Fruit fly (Drosophila melanogaster) whole organism, wandering third instar larva: Measurements from ENCODE around the gene BBS1.

Experiments
- Abd-B ChIP-seq: fragments of >200 bp; optimal IDR thresholded peaks from 2 replicates; lab custom pipeline; 2017; ENCODE audit warnings: missing biosample characterization, missing genetic modification characterization
- CG9705 ChIP-seq: fragments of 200-800 bp; sonication (Bioruptor generic); optimal IDR thresholded peaks from 2 replicates; lab custom pipeline; 2018; ENCODE audit warnings: missing biosample characterization, mild to moderate bottlenecking, missing genetic modification characterization
- CrebA ChIP-seq: fragments of 200-800 bp; sonication (Bioruptor generic); optimal IDR thresholded peaks from 2 replicates; lab custom pipeline; 2016; ENCODE audit warnings: missing biosample characterization, mild to moderate bottlenecking, missing genetic modification characterization, borderline replicate concordance
- Dif ChIP-seq: fragments of 200-275, 200-300 bp; sonication (Bioruptor generic); optimal IDR thresholded peaks from 2 replicates; lab custom pipeline; 2018; ENCODE audit warnings: missing biosample characterization, missing genetic modification characterization; ENCODE audit not compliant: partially characterized antibody
- GATAd ChIP-seq: sonication (Bioruptor generic); optimal IDR thresholded peaks from 2 replicates; lab custom pipeline; 2016; ENCODE audit warnings: missing biosample characterization, missing genetic modification characterization
- HLH106 ChIP-seq: fragments of 200-800 bp; optimal IDR thresholded peaks from 3 replicates; lab custom pipeline; 2019; ENCODE audit warnings: missing biosample characterization, mild to moderate bottlenecking, missing genetic modification characterization, moderate library complexity
- Hnf4 ChIP-seq: fragments of 200-800 bp; sonication (Bioruptor generic); optimal IDR thresholded peaks from 2 replicates; lab custom pipeline; 2016; ENCODE audit warnings: missing biosample characterization, mild to moderate bottlenecking, missing genetic modification characterization
- Hr83 ChIP-seq: fragments of 200-300 bp; sonication (Bioruptor generic); optimal IDR thresholded peaks from 2 replicates; lab custom pipeline; 2016; ENCODE audit warnings: missing biosample characterization, mild to moderate bottlenecking, missing genetic modification characterization, moderate library complexity; ENCODE audit not compliant: poor library complexity, severe bottlenecking
- Mio ChIP-seq: sonication (Bioruptor generic); optimal IDR thresholded peaks from 2 replicates; lab custom pipeline; 2016; ENCODE audit warnings: missing biosample characterization, missing genetic modification characterization
- Myc ChIP-seq: fragments of >200 bp; optimal IDR thresholded peaks from 2 replicates; lab custom pipeline; 2017
- OdsH ChIP-seq: fragments of 200-800 bp; sonication (Bioruptor generic); optimal IDR thresholded peaks from 2 replicates; lab custom pipeline; 2016; ENCODE audit warnings: missing biosample characterization, mild to moderate bottlenecking, missing genetic modification characterization
- Rel ChIP-seq, 2 experiments: fragments of 200-800 bp; sonication (Bioruptor generic) in 1 of 2; optimal IDR thresholded peaks; 2 replicates in 1 of 2; 3 replicates in 1 of 2; lab custom pipeline; 2016 to 2019; ENCODE audit warnings: mild to moderate bottlenecking in 2 of 2, missing biosample characterization in 2 of 2, missing genetic modification characterization in 2 of 2, moderate library complexity in 1 of 2
- Sp1 ChIP-seq: fragments of 200-800 bp; sonication (Bioruptor generic); optimal IDR thresholded peaks from 3 replicates; lab custom pipeline; 2019; ENCODE audit warnings: missing biosample characterization, mild to moderate bottlenecking, missing genetic modification characterization, moderate library complexity
- Vsx2 ChIP-seq: fragments of 200-300, 225-300 bp; sonication (Bioruptor generic); optimal IDR thresholded peaks from 2 replicates; lab custom pipeline; 2018; ENCODE audit warnings: missing biosample characterization, missing genetic modification characterization; ENCODE audit not compliant: partially characterized antibody
- br ChIP-seq: fragments of 200-800 bp; sonication (Bioruptor generic); optimal IDR thresholded peaks from 2 replicates; lab custom pipeline; 2016; ENCODE audit warnings: missing biosample characterization, missing genetic modification characterization
- brk ChIP-seq: fragments of 200-800 bp; sonication (Bioruptor generic); optimal IDR thresholded peaks from 2 replicates; lab custom pipeline; 2016; ENCODE audit warnings: missing biosample characterization, mild to moderate bottlenecking, missing genetic modification characterization
- dl ChIP-seq, 2 experiments: fragments of 175-275, 200-275 bp in 1 of 2; fragments of 200-275 bp in 1 of 2; sonication (Bioruptor generic); optimal IDR thresholded peaks; lab custom pipeline; 2018; ENCODE audit warnings: mild to moderate bottlenecking in 2 of 2, missing biosample characterization in 2 of 2, missing genetic modification characterization in 2 of 2, moderate library complexity in 2 of 2; ENCODE audit not compliant: partially characterized antibody in 2 of 2, insufficient read depth in 1 of 2
- dmrt93B ChIP-seq: fragments of 200-800 bp; sonication (Bioruptor generic); optimal IDR thresholded peaks from 2 replicates; lab custom pipeline; 2018; ENCODE audit warnings: missing biosample characterization, mild to moderate bottlenecking, missing genetic modification characterization
- dsf ChIP-seq: sonication (Bioruptor generic); optimal IDR thresholded peaks from 2 replicates; lab custom pipeline; 2016; ENCODE audit warnings: missing biosample characterization, missing genetic modification characterization, borderline replicate concordance
- fru ChIP-seq: fragments of 200-800 bp; sonication (Bioruptor generic); optimal IDR thresholded peaks from 3 replicates; lab custom pipeline; 2016; ENCODE audit warnings: missing biosample characterization, mild to moderate bottlenecking, missing genetic modification characterization
- h ChIP-seq: fragments of 200-800 bp; sonication (Bioruptor generic); optimal IDR thresholded peaks from 3 replicates; lab custom pipeline; 2016; ENCODE audit warnings: missing biosample characterization, mild to moderate bottlenecking, missing genetic modification characterization
- lola ChIP-seq: fragments of >200 bp; optimal IDR thresholded peaks from 2 replicates; lab custom pipeline; 2017; ENCODE audit warnings: missing biosample characterization, missing genetic modification characterization
- pan ChIP-seq: fragments of >200 bp; optimal IDR thresholded peaks from 2 replicates; lab custom pipeline; 2017
- rgr ChIP-seq: fragments of 200-800 bp; sonication (Bioruptor generic); optimal IDR thresholded peaks from 3 replicates; lab custom pipeline; 2016; ENCODE audit warnings: missing biosample characterization, mild to moderate bottlenecking, missing genetic modification characterization
- sage ChIP-seq: fragments of 200-800 bp; sonication (Bioruptor generic); optimal IDR thresholded peaks from 2 replicates; lab custom pipeline; 2016; ENCODE audit warnings: missing biosample characterization, mild to moderate bottlenecking, missing genetic modification characterization
- sv ChIP-seq: fragments of 200-800 bp; sonication (Bioruptor generic); optimal IDR thresholded peaks from 3 replicates; lab custom pipeline; 2016; ENCODE audit warnings: missing biosample characterization, missing genetic modification characterization
- usp ChIP-seq: fragments of >200 bp; optimal IDR thresholded peaks from 2 replicates; lab custom pipeline; 2017; ENCODE audit warnings: missing biosample characterization, missing genetic modification characterization
- woc ChIP-seq: sonication (Bioruptor generic); optimal IDR thresholded peaks from 2 replicates; lab custom pipeline; 2016; ENCODE audit warnings: missing biosample characterization, mild to moderate bottlenecking, missing genetic modification characterization

BBS1 gene

DNA sequence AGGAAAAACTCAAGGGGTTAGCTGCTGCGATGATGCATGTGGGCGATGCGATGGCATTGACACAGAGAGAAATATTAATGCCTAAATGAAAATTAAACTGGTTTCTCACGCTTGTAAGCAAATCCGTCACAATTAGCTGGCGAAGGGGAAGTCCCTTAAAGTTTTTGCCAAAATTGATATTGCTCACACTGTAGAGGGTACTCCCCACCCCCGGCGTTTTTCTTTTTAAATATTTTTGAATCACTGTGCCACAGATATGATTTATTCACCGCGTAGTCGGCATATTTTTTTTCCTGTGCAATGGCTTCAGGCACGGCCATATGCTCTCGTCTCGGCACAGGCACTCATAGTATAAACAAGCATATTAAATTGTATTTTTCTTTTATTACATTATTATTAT lies 38.4 kb upstream of the BBS1 start:
- no peak for TF ChIP-seq h
- no peak for TF ChIP-seq Hr83 (GFP tag; lab: Kevin White, UChicago)
- TF ChIP-seq pan (lab: Kevin White, UChicago) = no peak
- TF ChIP-seq br = no peak
- TF ChIP-seq GATAd = no peak
- TF ChIP-seq dl (GFP tag; optimal IDR thresholded peaks at IDR 0.05; lab: Kevin White, UChicago; ENCODE audit: insufficient read depth in 1 of 2, partially characterized antibody in 2 of 2) = no peak
- TF ChIP-seq Vsx2 (GFP tag; lab: Kevin White, UChicago) = no peak
- TF ChIP-seq Hnf4 (GFP tag; lab: Kevin White, UChicago) = no peak
- TF ChIP-seq CG9705 (GFP tag; lab: Kevin White, UChicago) = no peak
- no peak for TF ChIP-seq sv (GFP tag; lab: Kevin White, UChicago)
- no peak for TF ChIP-seq usp (GFP tag; lab: Kevin White, UChicago)
- TF ChIP-seq brk (GFP tag; lab: Kevin White, UChicago) = no peak
- TF ChIP-seq dsf (GFP tag; lab: Kevin White, UChicago) = no peak
- no peak for TF ChIP-seq fru (GFP tag; lab: Kevin White, UChicago)
- TF ChIP-seq Mio (GFP tag; lab: Kevin White, UChicago) = no peak
- TF ChIP-seq rgr (GFP tag; lab: Kevin White, UChicago) = no peak
- TF ChIP-seq Rel (GFP tag; optimal IDR thresholded peaks at IDR 0.05; lab: Kevin White, UChicago) = no peak
- no peak for TF ChIP-seq Rel (tag; optimal IDR thresholded peaks at IDR 0.05; lab: Kevin White, UChicago)
- no peak for TF ChIP-seq dmrt93B (GFP tag; lab: Kevin White, UChicago)
- TF ChIP-seq Dif (GFP tag; lab: Kevin White, UChicago) = no peak
- TF ChIP-seq, all 38 proteins: peak for 0

DNA sequence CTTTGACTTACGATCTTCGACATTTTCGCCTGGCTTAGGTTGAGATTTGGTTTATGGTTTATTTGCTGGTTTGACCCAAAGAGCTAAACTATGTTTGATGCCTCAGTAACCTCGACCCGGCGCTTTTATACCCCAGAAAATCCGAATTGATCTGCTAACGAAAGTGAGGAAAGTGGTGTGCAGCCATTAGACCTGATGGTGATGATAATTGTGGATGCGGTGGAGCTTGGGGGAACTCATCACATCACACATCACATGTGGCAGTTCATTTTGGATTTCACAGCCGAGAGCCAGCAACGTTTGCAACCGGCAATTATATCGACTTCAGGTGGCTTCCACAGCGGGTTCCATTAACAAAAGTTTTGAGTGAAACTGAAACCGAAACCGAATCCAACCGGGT lies 37.0 kb upstream of the BBS1 start, which contains the start of gene Cpr65Eb:
Cpr65Eb (minus strand) TSS at position 101 of the 400 bp plus-strand sequence.
- TF ChIP-seq sage (no peak), Dif (GFP tag; lab: Kevin White, UChicago) (no peak), pan (lab: Kevin White, UChicago) (no peak), Abd-B (GFP tag; lab: Kevin White, UChicago) (no peak), CrebA (GFP tag; lab: Kevin White, UChicago) (no peak), dsf (GFP tag; lab: Kevin White, UChicago) (no peak), Rel (GFP tag; optimal IDR thresholded peaks at IDR 0.05; lab: Kevin White, UChicago) (no peak), Rel (tag; optimal IDR thresholded peaks at IDR 0.05; lab: Kevin White, UChicago) (no peak)

DNA sequence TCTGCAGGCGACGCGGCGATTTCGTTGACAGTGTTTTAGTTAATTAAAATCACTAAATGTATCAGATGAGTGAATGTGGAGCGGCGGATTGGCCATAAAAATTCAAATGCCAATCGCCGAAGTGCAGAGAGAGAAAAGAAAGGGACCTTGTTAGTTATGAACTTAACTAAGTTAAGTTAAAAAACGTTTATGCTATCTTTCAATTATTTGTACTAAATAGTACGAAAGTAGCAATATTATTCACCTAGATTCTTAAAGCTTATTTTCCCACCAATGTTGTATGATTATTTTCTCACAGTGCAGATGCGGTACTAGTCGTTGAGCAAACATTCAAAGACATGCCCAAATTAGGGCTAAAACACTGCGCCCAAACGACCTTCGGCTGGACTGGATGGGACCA lies 34.9 kb upstream of the BBS1 start:
- no peak for TF ChIP-seq Rel (GFP tag; optimal IDR thresholded peaks at IDR 0.05; lab: Kevin White, UChicago)
- no peak for TF ChIP-seq Rel (tag; optimal IDR thresholded peaks at IDR 0.05; lab: Kevin White, UChicago)
- TF ChIP-seq fru (GFP tag; lab: Kevin White, UChicago) = peak; percentile 2
- no peak for TF ChIP-seq sv (GFP tag; lab: Kevin White, UChicago)
- peak; percentile 36 for TF ChIP-seq h
- peak; percentile 5 for TF ChIP-seq HLH106 (tag; lab: Kevin White, UChicago)

DNA sequence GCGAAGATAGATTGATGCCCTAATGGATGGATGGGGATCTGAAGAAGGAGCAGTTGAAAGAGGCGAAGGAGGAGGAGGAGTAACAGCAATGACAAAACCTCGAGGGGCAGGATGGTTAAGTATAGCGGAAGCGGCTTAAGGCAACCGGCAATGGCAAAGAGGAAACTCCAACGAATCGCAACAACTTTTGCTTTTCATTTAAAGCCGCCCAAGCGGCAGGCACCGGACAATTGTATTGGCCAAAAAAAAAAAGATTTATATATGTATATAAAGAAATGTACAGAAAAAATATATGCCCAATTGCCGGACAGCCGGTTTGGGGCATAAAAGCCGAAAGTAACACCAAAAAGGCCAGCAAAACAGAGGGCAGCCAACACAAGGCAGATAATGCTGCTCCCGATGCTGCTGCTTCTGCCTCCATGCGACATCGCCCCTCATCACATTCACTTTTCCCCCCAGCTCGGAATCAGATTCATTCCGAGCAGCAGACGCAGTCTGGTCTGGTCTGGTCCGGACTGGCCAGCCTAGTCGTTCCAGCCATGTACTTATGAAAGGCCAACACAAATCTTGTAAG lies 34.3 kb upstream of the BBS1 start:
- no peak for TF ChIP-seq CrebA (GFP tag; lab: Kevin White, UChicago)
- TF ChIP-seq Hnf4 (GFP tag; lab: Kevin White, UChicago) = no peak
- TF ChIP-seq Rel (GFP tag; optimal IDR thresholded peaks at IDR 0.05; lab: Kevin White, UChicago) = no peak
- TF ChIP-seq Rel (tag; optimal IDR thresholded peaks at IDR 0.05; lab: Kevin White, UChicago) = no peak
- no peak for TF ChIP-seq OdsH
- TF ChIP-seq Myc = no peak
- TF ChIP-seq dl (GFP tag; optimal IDR thresholded peaks at IDR 0.05; lab: Kevin White, UChicago; ENCODE audit: insufficient read depth in 1 of 2, partially characterized antibody in 2 of 2) = no peak
- no peak for TF ChIP-seq dmrt93B (GFP tag; lab: Kevin White, UChicago)
- TF ChIP-seq lola (GFP tag; lab: Kevin White, UChicago) = no peak
- TF ChIP-seq Sp1 (GFP tag; lab: Kevin White, UChicago) = no peak
- TF ChIP-seq br = no peak
- TF ChIP-seq Abd-B (GFP tag; lab: Kevin White, UChicago) = no peak
- TF ChIP-seq Dif (GFP tag; lab: Kevin White, UChicago) = no peak
- no peak for TF ChIP-seq Hr83 (GFP tag; lab: Kevin White, UChicago)
- TF ChIP-seq h = no peak
- no peak for TF ChIP-seq woc (GFP tag; lab: Kevin White, UChicago)
- TF ChIP-seq, all 38 proteins: peak for 0
